Worm (Caenorhabditis elegans) whole organism, early embryonic: Measurements from ENCODE around the gene cyp-13A7.

Experiments
- B0310.2 ChIP-seq: sonication (generic microtip); optimal IDR thresholded peaks from 2 replicates; lab custom pipeline; 2016; ENCODE audit warnings: mild to moderate bottlenecking, missing genetic modification characterization, missing compliant biosample characterization
- F13C5.2 ChIP-seq: sonication (generic microtip); optimal IDR thresholded peaks from 2 replicates; lab custom pipeline; 2017; ENCODE audit warnings: mild to moderate bottlenecking, missing genetic modification characterization, inconsistent platforms, missing compliant biosample characterization
- aly-1 ChIP-seq: sonication (generic microtip); optimal IDR thresholded peaks from 2 replicates; lab custom pipeline; 2016; ENCODE audit warnings: missing genetic modification characterization, missing compliant biosample characterization
- ama-1 ChIP-seq: fragments of 150-350 bp; optimal IDR thresholded peaks from 2 replicates; lab custom pipeline; 2014
- ceh-13 ChIP-seq: fragments of 200-800 bp; sonication (Bioruptor generic); optimal IDR thresholded peaks from 2 replicates; lab custom pipeline; 2018; ENCODE audit warnings: mild to moderate bottlenecking, missing genetic modification characterization, missing compliant biosample characterization
- ceh-36 ChIP-seq: sonication (generic microtip); optimal IDR thresholded peaks from 2 replicates; lab custom pipeline; 2016; ENCODE audit warnings: missing genetic modification characterization, inconsistent platforms, missing compliant biosample characterization
- ets-7 ChIP-seq: sonication (generic microtip); optimal IDR thresholded peaks from 2 replicates; lab custom pipeline; 2016; ENCODE audit warnings: missing genotype, missing genetic modification characterization, missing compliant biosample characterization
- flt-1 ChIP-seq: fragments of 200-800 bp; sonication (Bioruptor generic); IDR thresholded peaks from 2 replicates; pipeline ENCODE4 v1.3.6; 2022; ENCODE audit warnings: missing genetic modification characterization, missing compliant biosample characterization
- hmbx-1 ChIP-seq: sonication (generic microtip); optimal IDR thresholded peaks from 2 replicates; lab custom pipeline; 2016; ENCODE audit warnings: mild to moderate bottlenecking, missing genetic modification characterization, missing compliant biosample characterization
- hmg-4 ChIP-seq: fragments of 200-800 bp; sonication (Bioruptor generic); optimal IDR thresholded peaks from 2 replicates; lab custom pipeline; 2018; ENCODE audit warnings: mild to moderate bottlenecking, missing genetic modification characterization, missing compliant biosample characterization
- hnd-1 ChIP-seq: sonication (generic microtip); optimal IDR thresholded peaks from 2 replicates; lab custom pipeline; 2016; ENCODE audit warnings: missing genetic modification characterization, missing compliant biosample characterization
- pes-1 ChIP-seq: fragments of 200-800 bp; sonication (Bioruptor generic); IDR thresholded peaks from 2 replicates; pipeline ENCODE4 v1.3.6; 2022; ENCODE audit warnings: missing genetic modification reagents, missing genetic modification characterization, missing compliant biosample characterization
- scrt-1 ChIP-seq: fragments of 200-800 bp; sonication (Bioruptor generic); IDR thresholded peaks from 2 replicates; pipeline ENCODE4 v1.3.6; 2022; ENCODE audit warnings: missing genetic modification characterization, missing compliant biosample characterization
- sea-1 ChIP-seq: fragments of 200-800 bp; sonication (Bioruptor generic); conservative IDR thresholded peaks from 2 replicates; pipeline ENCODE4 v1.3.6; 2022; ENCODE audit warnings: missing genetic modification characterization, missing compliant biosample characterization
- tbx-11 ChIP-seq: fragments of 200-800 bp; sonication (Bioruptor generic); IDR thresholded peaks from 2 replicates; pipeline ENCODE4 v1.3.6; 2022; ENCODE audit warnings: missing genetic modification characterization, missing compliant biosample characterization
- tbx-37 ChIP-seq: fragments of 200-800 bp; sonication (Bioruptor generic); conservative IDR thresholded peaks from 2 replicates; pipeline ENCODE4 v1.3.6; 2022; ENCODE audit warnings: missing genetic modification reagents, missing genetic modification characterization, missing compliant biosample characterization
- tra-4 ChIP-seq: sonication (generic microtip); optimal IDR thresholded peaks from 2 replicates; lab custom pipeline; 2017; ENCODE audit warnings: missing genetic modification characterization, missing compliant biosample characterization

Gene cyp-13A7

DNA sequence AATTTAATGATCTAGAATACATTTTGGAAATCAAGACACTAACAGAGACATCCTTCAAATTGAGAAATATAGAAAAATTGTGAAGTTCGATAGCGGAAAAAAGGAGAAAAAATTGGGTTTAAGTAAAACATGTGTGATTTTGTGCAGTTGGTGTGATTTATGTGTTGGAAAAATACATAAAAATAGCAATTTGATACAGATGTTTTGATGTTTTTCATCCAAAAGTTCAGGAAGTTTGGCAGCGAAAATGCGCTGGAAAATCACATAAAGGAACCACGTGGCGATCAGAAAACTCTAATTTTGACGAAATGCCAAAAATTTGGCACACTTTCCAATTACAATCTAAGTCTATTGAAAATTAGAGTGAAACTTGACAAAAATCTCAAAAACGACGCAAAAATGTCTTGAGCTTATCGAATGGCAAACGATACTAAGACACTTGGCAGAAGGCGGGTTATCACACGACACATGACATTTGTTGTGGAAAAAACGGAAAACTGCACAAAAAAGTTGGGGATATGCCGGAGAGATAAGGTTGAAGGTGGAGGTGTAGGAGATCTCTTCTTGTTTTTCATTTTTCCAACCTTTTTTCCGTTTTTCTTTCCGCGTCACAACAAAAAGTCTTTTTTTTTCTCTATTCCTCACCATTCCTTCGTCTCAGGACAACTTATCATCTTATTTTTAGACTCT, 29.4 kb upstream of the cyp-13A7 start, which contains the start of gene ZK1321.4:
ZK1321.4 (minus strand) TSS at position 51 of the 690 bp plus-strand sequence.
- TF ChIP-seq sea-1 (GFP tag; lab: Robert Waterston, UW), result no peak
- TF ChIP-seq hmbx-1 (tag; lab: Kevin White, UChicago), result no peak
- no peak for TF ChIP-seq hnd-1 (tag; lab: Kevin White, UChicago)
- TF ChIP-seq scrt-1, result no peak
- TF ChIP-seq ama-1 (lab: Kevin White, UChicago), result no peak
- TF ChIP-seq B0310.2 (tag; lab: Kevin White, UChicago), result no peak
- no peak for TF ChIP-seq tbx-11
- TF ChIP-seq tra-4 (tag; lab: Kevin White, UChicago), result no peak
- TF ChIP-seq hmg-4 (GFP tag; lab: Kevin White, UChicago), result no peak
- no peak for TF ChIP-seq ceh-13 (GFP tag; lab: Kevin White, UChicago)
- no peak for TF ChIP-seq F13C5.2 (tag; lab: Kevin White, UChicago)
- TF ChIP-seq flt-1 (GFP tag; lab: Robert Waterston, UW), result no peak
- TF ChIP-seq pes-1 (GFP tag; lab: Robert Waterston, UW), result no peak
- no peak for TF ChIP-seq ets-7 (tag; lab: Kevin White, UChicago)
- no peak for TF ChIP-seq ceh-36 (tag; lab: Kevin White, UChicago)
- TF ChIP-seq tbx-37 (GFP tag; lab: Robert Waterston, UW), result no peak
- TF ChIP-seq aly-1 (tag; lab: Kevin White, UChicago), result no peak

- TF ChIP-seq ama-1 (lab: Kevin White, UChicago), result no peak
- peak; percentile 86 for TF ChIP-seq F13C5.2 (tag; lab: Kevin White, UChicago)
- peak; percentile 60 for TF ChIP-seq ets-7 (tag; lab: Kevin White, UChicago)
- peak; percentile 67 for TF ChIP-seq hmbx-1 (tag; lab: Kevin White, UChicago)
- peak; percentile 87 for TF ChIP-seq flt-1 (GFP tag; lab: Robert Waterston, UW)
- TF ChIP-seq scrt-1, result peak; percentile 92
- peak; percentile 56 for TF ChIP-seq tra-4 (tag; lab: Kevin White, UChicago)
- peak; percentile 71 for TF ChIP-seq B0310.2 (tag; lab: Kevin White, UChicago)
- peak; percentile 87 for TF ChIP-seq tbx-37 (GFP tag; lab: Robert Waterston, UW)
- peak; percentile 91 for TF ChIP-seq pes-1 (GFP tag; lab: Robert Waterston, UW)
- no peak for TF ChIP-seq hmg-4 (GFP tag; lab: Kevin White, UChicago)
- peak; percentile 87 for TF ChIP-seq aly-1 (tag; lab: Kevin White, UChicago)
- peak; percentile 60 for TF ChIP-seq hnd-1 (tag; lab: Kevin White, UChicago)
- peak; percentile 90 for TF ChIP-seq tbx-11
- peak; percentile 79 for TF ChIP-seq ceh-13 (GFP tag; lab: Kevin White, UChicago)
- peak; percentile 92 for TF ChIP-seq sea-1 (GFP tag; lab: Robert Waterston, UW)
- peak; percentile 68 for TF ChIP-seq ceh-36 (tag; lab: Kevin White, UChicago)
Observed at ce11 chrII:9774653-9775052, 28.8 kb upstream of the cyp-13A7 start.

DNA sequence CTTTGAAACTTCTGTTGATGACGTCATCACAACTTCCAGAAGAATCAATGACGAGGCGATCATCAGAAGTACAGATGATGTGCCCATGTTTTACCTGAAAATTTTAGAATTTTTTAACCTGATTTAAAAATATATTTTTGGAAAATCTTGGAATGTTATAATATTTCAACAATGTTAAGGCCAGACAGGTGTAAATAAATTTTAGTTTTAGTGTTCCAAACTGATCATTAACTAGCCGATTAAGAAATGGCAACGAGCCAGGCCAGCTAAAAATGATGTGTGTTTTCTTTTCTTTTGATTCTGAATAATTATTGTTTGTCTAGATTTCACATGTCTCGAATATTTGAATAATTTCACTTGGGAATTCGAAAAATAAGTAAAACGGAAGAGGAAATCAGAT, 27.6 kb upstream of the cyp-13A7 start, which contains the start of gene T10B9.9:
T10B9.9 (minus strand) TSS at position 101 of the 400 bp plus-strand sequence.
- TF ChIP-seq scrt-1 (no peak), hmg-4 (GFP tag; lab: Kevin White, UChicago) (no peak), sea-1 (GFP tag; lab: Robert Waterston, UW) (no peak), tra-4 (tag; lab: Kevin White, UChicago) (no peak), ama-1 (lab: Kevin White, UChicago) (no peak), hmbx-1 (tag; lab: Kevin White, UChicago) (no peak), pes-1 (GFP tag; lab: Robert Waterston, UW) (no peak), flt-1 (GFP tag; lab: Robert Waterston, UW) (no peak), ets-7 (tag; lab: Kevin White, UChicago) (no peak), ceh-36 (tag; lab: Kevin White, UChicago) (no peak), tbx-11 (no peak), ceh-13 (GFP tag; lab: Kevin White, UChicago) (no peak)

- TF ChIP-seq pes-1 (GFP tag; lab: Robert Waterston, UW) (no peak), sea-1 (GFP tag; lab: Robert Waterston, UW) (no peak), ama-1 (lab: Kevin White, UChicago) (no peak), ceh-13 (GFP tag; lab: Kevin White, UChicago) (no peak), aly-1 (tag; lab: Kevin White, UChicago) (no peak), tbx-37 (GFP tag; lab: Robert Waterston, UW) (no peak), B0310.2 (tag; lab: Kevin White, UChicago) (no peak), hnd-1 (tag; lab: Kevin White, UChicago) (no peak), ets-7 (tag; lab: Kevin White, UChicago) (no peak), tbx-11 (no peak), scrt-1 (no peak), tra-4 (tag; lab: Kevin White, UChicago) (no peak), flt-1 (GFP tag; lab: Robert Waterston, UW) (no peak), F13C5.2 (tag; lab: Kevin White, UChicago) (no peak), hmg-4 (GFP tag; lab: Kevin White, UChicago) (no peak), hmbx-1 (tag; lab: Kevin White, UChicago) (no peak), ceh-36 (tag; lab: Kevin White, UChicago) (no peak)
Observed at ce11 chrII:9778495-9778894, 24.9 kb upstream of the cyp-13A7 start.

- TF ChIP-seq flt-1 (GFP tag; lab: Robert Waterston, UW), result no peak
- TF ChIP-seq aly-1 (tag; lab: Kevin White, UChicago), result no peak
- no peak for TF ChIP-seq ama-1 (lab: Kevin White, UChicago)
- no peak for TF ChIP-seq hmg-4 (GFP tag; lab: Kevin White, UChicago)
- no peak for TF ChIP-seq pes-1 (GFP tag; lab: Robert Waterston, UW)
- TF ChIP-seq ets-7 (tag; lab: Kevin White, UChicago), result no peak
- TF ChIP-seq hnd-1 (tag; lab: Kevin White, UChicago), result no peak
- no peak for TF ChIP-seq scrt-1
- no peak for TF ChIP-seq tra-4 (tag; lab: Kevin White, UChicago)
- no peak for TF ChIP-seq B0310.2 (tag; lab: Kevin White, UChicago)
Observed at ce11 chrII:9781842-9782241, 21.6 kb upstream of the cyp-13A7 start, which contains the start of gene cyp-13A1. cyp-13A1 (minus strand) TSS chrII:9781997.

ce11 chrII:9782337-9782736, 21.1 kb upstream of the cyp-13A7 start, which contains the start of gene T10B9.14:
T10B9.14 (minus strand) TSS chrII:9782437.
- no peak for TF ChIP-seq B0310.2 (tag; lab: Kevin White, UChicago)
- TF ChIP-seq hmbx-1 (tag; lab: Kevin White, UChicago), result no peak
- no peak for TF ChIP-seq hnd-1 (tag; lab: Kevin White, UChicago)
- TF ChIP-seq sea-1 (GFP tag; lab: Robert Waterston, UW), result no peak
- no peak for TF ChIP-seq tbx-37 (GFP tag; lab: Robert Waterston, UW)
- TF ChIP-seq hmg-4 (GFP tag; lab: Kevin White, UChicago), result no peak
- TF ChIP-seq ceh-36 (tag; lab: Kevin White, UChicago), result no peak
- TF ChIP-seq pes-1 (GFP tag; lab: Robert Waterston, UW), result no peak
- TF ChIP-seq ama-1 (lab: Kevin White, UChicago), result no peak
- TF ChIP-seq ets-7 (tag; lab: Kevin White, UChicago), result no peak
- no peak for TF ChIP-seq aly-1 (tag; lab: Kevin White, UChicago)
- no peak for TF ChIP-seq tra-4 (tag; lab: Kevin White, UChicago)
- no peak for TF ChIP-seq tbx-11
- TF ChIP-seq scrt-1, result no peak
- TF ChIP-seq flt-1 (GFP tag; lab: Robert Waterston, UW), result no peak
